1 fruit fly cellular context compared by ENCODE assay signal in the genomic region with DNA sequence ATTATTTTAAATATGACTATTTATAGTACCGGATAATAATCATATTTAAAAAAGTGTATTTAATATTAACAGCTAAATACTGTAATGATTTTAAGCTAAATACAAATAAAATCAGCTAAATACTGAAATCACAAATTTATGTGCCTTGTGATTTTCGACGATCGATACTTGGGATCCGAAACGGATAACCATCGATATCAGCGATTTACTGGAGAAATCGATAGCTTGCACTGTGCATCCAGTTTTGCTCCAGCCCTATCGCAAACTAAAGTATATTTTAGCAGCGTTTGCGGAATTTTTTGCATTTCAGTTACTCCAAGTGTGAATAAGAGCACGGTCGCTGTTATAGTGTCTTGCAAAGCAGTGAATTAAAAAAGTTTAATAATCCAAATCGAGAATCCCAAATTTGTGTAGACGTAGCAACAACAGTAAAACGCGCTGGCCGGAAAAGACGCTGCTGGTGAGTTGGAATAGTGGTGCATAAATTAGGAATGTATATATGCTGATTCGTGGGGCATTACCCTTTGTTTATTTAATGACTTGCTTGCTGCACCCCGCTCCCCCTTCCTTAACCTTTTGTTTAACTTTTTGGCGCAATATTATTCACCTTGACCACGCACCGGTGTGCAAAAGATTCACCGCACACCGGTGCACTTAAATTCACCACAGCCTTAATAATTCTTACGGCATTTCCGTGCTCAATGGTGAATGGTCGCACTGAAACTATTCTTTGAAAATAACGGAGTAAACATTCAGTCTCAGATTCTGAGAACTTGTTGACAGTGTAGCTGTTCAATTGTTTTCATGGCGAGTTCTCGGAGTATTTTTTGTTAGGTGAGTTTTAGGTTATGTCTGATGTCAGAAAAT.
TF ChIP-seq lines count a peak whose summit lies in the region.

A gene (plus strand): TSS at position 238 of the 867 bp plus-strand sequence.
A gene (plus strand): TSS at position 238 of the 867 bp plus-strand sequence.

TF ChIP-seq in whole organism, embryonic, 481 proteins besides CTCF, POLR2A, EP300 and RAD21 (continued from another document and continues in another):
- TF ChIP-seq mirr (GFP tag; optimal IDR thresholded peaks at IDR 0.05; lab: Kevin White, UChicago) (no peak), BtbVII (GFP tag; optimal IDR thresholded peaks at IDR 0.05; lab: Kevin White, UChicago) (peak; percentile 3), CG7271 (tag; optimal IDR thresholded peaks at IDR 0.05; lab: Kevin White, UChicago) (no peak), sna (GFP tag; IDR thresholded peaks at IDR 0.05; lab: Robert Waterston, UW; ENCODE audit: partially characterized antibody) (peak; percentile 91), Nf-YB (GFP tag; optimal IDR thresholded peaks at IDR 0.05; lab: Kevin White, UChicago) (no peak), CG17359 (tag; optimal IDR thresholded peaks at IDR 0.05; lab: Kevin White, UChicago) (no peak), bowl (GFP tag; IDR thresholded peaks at IDR 0.05; lab: Robert Waterston, UW) (no peak), CG12219 (GFP tag; optimal IDR thresholded peaks at IDR 0.05; lab: Kevin White, UChicago) (no peak), gsb (GFP tag; IDR thresholded peaks at IDR 0.05; lab: Robert Waterston, UW) (no peak), gem (tag; optimal IDR thresholded peaks at IDR 0.05; lab: Kevin White, UChicago) (peak; percentile 5), Dfd (GFP tag; optimal IDR thresholded peaks at IDR 0.05; lab: Kevin White, UChicago) (no peak), CG18599 (GFP tag; optimal IDR thresholded peaks at IDR 0.05; lab: Kevin White, UChicago) (no peak), CG31365 (tag; optimal IDR thresholded peaks at IDR 0.05; lab: Kevin White, UChicago) (no peak), fd3F (GFP tag; optimal IDR thresholded peaks at IDR 0.05; lab: Kevin White, UChicago) (no peak), D (optimal IDR thresholded peaks at IDR 0.05; lab: Kevin White, UChicago) (no peak), D (GFP tag; optimal IDR thresholded peaks at IDR 0.05; lab: Kevin White, UChicago) (no peak), CG1233 (GFP tag; optimal IDR thresholded peaks at IDR 0.05; lab: Kevin White, UChicago) (no peak), lilli (GFP tag; optimal IDR thresholded peaks at IDR 0.05; lab: Kevin White, UChicago) (no peak), ap (GFP tag; IDR thresholded peaks at IDR 0.05; lab: Robert Waterston, UW) (no peak), CG11696 (GFP tag; IDR thresholded peaks at IDR 0.05; lab: Robert Waterston, UW) (no peak), CG10979 (tag; optimal IDR thresholded peaks at IDR 0.05; lab: Kevin White, UChicago) (no peak), Doc2 (GFP tag; IDR thresholded peaks at IDR 0.05; lab: Robert Waterston, UW) (no peak), CG8290 (GFP tag; optimal IDR thresholded peaks at IDR 0.05; lab: Kevin White, UChicago) (peak; percentile 20), CG8290 (tag; optimal IDR thresholded peaks at IDR 0.05; lab: Kevin White, UChicago) (peak; percentile 34 to 65), Max (GFP tag; optimal IDR thresholded peaks at IDR 0.05; lab: Kevin White, UChicago) (no peak), otp (GFP tag; IDR thresholded peaks at IDR 0.05; lab: Robert Waterston, UW) (no peak), sens-2 (GFP tag; IDR thresholded peaks at IDR 0.05; lab: Robert Waterston, UW) (no peak), CG7372 (GFP tag; IDR thresholded peaks at IDR 0.05; lab: Robert Waterston, UW) (no peak), CG43689 (GFP tag; IDR thresholded peaks at IDR 0.05; lab: Robert Waterston, UW) (no peak), crp (GFP tag; optimal IDR thresholded peaks at IDR 0.05; lab: Kevin White, UChicago) (no peak), luna (GFP tag; optimal IDR thresholded peaks at IDR 0.05; lab: Kevin White, UChicago) (no peak), seq (GFP tag; IDR thresholded peaks at IDR 0.05; lab: Robert Waterston, UW) (no peak), Hsf (GFP tag; optimal IDR thresholded peaks at IDR 0.05; lab: Kevin White, UChicago) (peak; percentile 24), CG3407 (GFP tag; optimal IDR thresholded peaks at IDR 0.05; lab: Kevin White, UChicago) (no peak), CG11723 (GFP tag; optimal IDR thresholded peaks at IDR 0.05; lab: Kevin White, UChicago) (no peak), Nf-YA (GFP tag; IDR thresholded peaks at IDR 0.05; lab: Robert Waterston, UW) (no peak), CG10147 (GFP tag; optimal IDR thresholded peaks at IDR 0.05; lab: Kevin White, UChicago) (no peak), CG6813 (GFP tag; optimal IDR thresholded peaks at IDR 0.05; lab: Kevin White, UChicago) (no peak), CrebB (tag; optimal IDR thresholded peaks at IDR 0.05; lab: Kevin White, UChicago) (no peak), CG3838 (GFP tag; optimal IDR thresholded peaks at IDR 0.05; lab: Kevin White, UChicago) (no peak), CG33213 (GFP tag; optimal IDR thresholded peaks at IDR 0.05; lab: Kevin White, UChicago) (peak; percentile 39), CG14050 (GFP tag; IDR thresholded peaks at IDR 0.05; lab: Robert Waterston, UW) (no peak), grn (GFP tag; optimal IDR thresholded peaks at IDR 0.05; lab: Kevin White, UChicago) (no peak), CG10959 (GFP tag; IDR thresholded peaks at IDR 0.05; lab: Robert Waterston, UW) (no peak), Usf (GFP tag; optimal IDR thresholded peaks at IDR 0.05; lab: Kevin White, UChicago) (no peak), hb (GFP tag; IDR thresholded peaks at IDR 0.05; lab: Robert Waterston, UW; ENCODE audit: partially characterized antibody) (peak; percentile 97), CG30431 (GFP tag; optimal IDR thresholded peaks at IDR 0.05; lab: Kevin White, UChicago) (no peak), lola (GFP tag; optimal IDR thresholded peaks at IDR 0.05; lab: Kevin White, UChicago) (no peak), nerfin-1 (tag; optimal IDR thresholded peaks at IDR 0.05; lab: Kevin White, UChicago) (peak; percentile 62), CG10543 (GFP tag; optimal IDR thresholded peaks at IDR 0.05; lab: Kevin White, UChicago) (peak; percentile 27), crc (GFP tag; optimal IDR thresholded peaks at IDR 0.05; lab: Kevin White, UChicago) (no peak), CG11093 (GFP tag; IDR thresholded peaks at IDR 0.05; lab: Robert Waterston, UW) (no peak), Bteb2 (GFP tag; optimal IDR thresholded peaks at IDR 0.05; lab: Kevin White, UChicago) (no peak), CG7745 (tag; optimal IDR thresholded peaks at IDR 0.05; lab: Kevin White, UChicago) (peak; percentile 61), CG17385 (GFP tag; optimal IDR thresholded peaks at IDR 0.05; lab: Kevin White, UChicago) (no peak), disco-r (GFP tag; optimal IDR thresholded peaks at IDR 0.05; lab: Kevin White, UChicago) (no peak), CG12071 (GFP tag; optimal IDR thresholded peaks at IDR 0.05; lab: Kevin White, UChicago) (no peak), CG15269 (tag; optimal IDR thresholded peaks at IDR 0.05; lab: Kevin White, UChicago) (no peak), CG14710 (tag; optimal IDR thresholded peaks at IDR 0.05; lab: Kevin White, UChicago) (peak; percentile 25), CHES-1-like (GFP tag; optimal IDR thresholded peaks at IDR 0.05; lab: Kevin White, UChicago) (peak; percentile 31), CG4282 (GFP tag; optimal IDR thresholded peaks at IDR 0.05; lab: Kevin White, UChicago) (no peak), CG42726 (GFP tag; IDR thresholded peaks at IDR 0.05; lab: Robert Waterston, UW; ENCODE audit: partially characterized antibody) (peak; percentile 96), tap (tag; optimal IDR thresholded peaks at IDR 0.05; lab: Kevin White, UChicago) (no peak), Sry-δ (GFP tag; optimal IDR thresholded peaks at IDR 0.05; lab: Kevin White, UChicago) (peak; percentile 75), YL-1 (GFP tag; optimal IDR thresholded peaks at IDR 0.05; lab: Kevin White, UChicago) (peak; percentile 19), croc (GFP tag; conservative IDR thresholded peaks at IDR 0.05; lab: Robert Waterston, UW) (no peak), CG10209 (GFP tag; optimal IDR thresholded peaks at IDR 0.05; lab: Kevin White, UChicago) (no peak), repo (GFP tag; optimal IDR thresholded peaks at IDR 0.05; lab: Kevin White, UChicago) (no peak), CG3726 (GFP tag; IDR thresholded peaks at IDR 0.05; lab: Robert Waterston, UW) (no peak), CG11560 (tag; IDR thresholded peaks at IDR 0.05; lab: Robert Waterston, UW) (no peak), HLHmδ (GFP tag; optimal IDR thresholded peaks at IDR 0.05; lab: Kevin White, UChicago) (no peak), CG2712 (tag; optimal IDR thresholded peaks at IDR 0.05; lab: Kevin White, UChicago) (peak; percentile 32), TFAM (GFP tag; optimal IDR thresholded peaks at IDR 0.05; lab: Kevin White, UChicago) (no peak), ttk (GFP tag; IDR thresholded peaks at IDR 0.05; lab: Robert Waterston, UW) (no peak), Dad (GFP tag; optimal IDR thresholded peaks at IDR 0.05; lab: Kevin White, UChicago) (no peak), unc-4 (GFP tag; IDR thresholded peaks at IDR 0.05; lab: Robert Waterston, UW; ENCODE audit: partially characterized antibody) (peak; percentile 90), pros (GFP tag; optimal IDR thresholded peaks at IDR 0.05; lab: Kevin White, UChicago) (peak; percentile 39), zf30C (GFP tag; optimal IDR thresholded peaks at IDR 0.05; lab: Kevin White, UChicago) (peak; percentile 40), Awh (GFP tag; IDR thresholded peaks at IDR 0.05; lab: Robert Waterston, UW) (no peak), MTF-1 (GFP tag; optimal IDR thresholded peaks at IDR 0.05; lab: Kevin White, UChicago; ENCODE audit: borderline replicate concordance) (peak; percentile 48), Sox102F (GFP tag; optimal IDR thresholded peaks at IDR 0.05; lab: Kevin White, UChicago) (no peak), Kr (GFP tag; optimal IDR thresholded peaks at IDR 0.05; lab: Kevin White, UChicago) (no peak), gfzf (GFP tag; optimal IDR thresholded peaks at IDR 0.05; lab: Kevin White, UChicago) (peak; percentile 83), Xbp1 (GFP tag; optimal IDR thresholded peaks at IDR 0.05; lab: Kevin White, UChicago) (no peak), CG6272 (GFP tag; IDR thresholded peaks at IDR 0.05; lab: Robert Waterston, UW) (peak; percentile 26; the same call in 1 of the 2 replicates), CkIIα-i1 (GFP tag; IDR thresholded peaks at IDR 0.05; lab: Robert Waterston, UW) (peak; percentile 9; the same call in 1 of the 2 replicates), CG11398 (GFP tag; optimal IDR thresholded peaks at IDR 0.05; lab: Kevin White, UChicago) (no peak), zen (tag; optimal IDR thresholded peaks at IDR 0.05; lab: Kevin White, UChicago) (peak; percentile 45), CG4404 (GFP tag; IDR thresholded peaks at IDR 0.05; lab: Robert Waterston, UW) (no peak), Dbx (GFP tag; IDR thresholded peaks at IDR 0.05; lab: Robert Waterston, UW) (peak; percentile 16; the same call in 1 of the 3 replicates), CG8478 (optimal IDR thresholded peaks at IDR 0.05; lab: Kevin White, UChicago) (no peak), tgo (GFP tag; IDR thresholded peaks at IDR 0.05; lab: Robert Waterston, UW) (no peak), Doc3 (GFP tag; IDR thresholded peaks at IDR 0.05; lab: Robert Waterston, UW; ENCODE audit: partially characterized antibody) (peak; percentile 83), CG2202 (tag; optimal IDR thresholded peaks at IDR 0.05; lab: Kevin White, UChicago) (no peak), kah (GFP tag; optimal IDR thresholded peaks at IDR 0.05; lab: Kevin White, UChicago) (no peak), CG7987 (GFP tag; optimal IDR thresholded peaks at IDR 0.05; lab: Kevin White, UChicago) (no peak), ato (GFP tag; IDR thresholded peaks at IDR 0.05; lab: Robert Waterston, UW; ENCODE audit: partially characterized antibody) (peak; percentile 96), CG16815 (GFP tag; optimal IDR thresholded peaks at IDR 0.05; lab: Kevin White, UChicago) (no peak), ci (GFP tag; IDR thresholded peaks at IDR 0.05; lab: Robert Waterston, UW) (peak; percentile 29; the same call in 1 of the 3 replicates), lov (optimal IDR thresholded peaks at IDR 0.05; lab: Kevin White, UChicago) (no peak), lov (GFP tag; IDR thresholded peaks at IDR 0.05; lab: Robert Waterston, UW) (no peak), dmrt99B (tag; optimal IDR thresholded peaks at IDR 0.05; lab: Kevin White, UChicago) (no peak), CG8089 (GFP tag; optimal IDR thresholded peaks at IDR 0.05; lab: Kevin White, UChicago) (no peak), prd (optimal IDR thresholded peaks at IDR 0.05; lab: Kevin White, UChicago) (no peak), prd (GFP tag; IDR thresholded peaks at IDR 0.05; lab: Robert Waterston, UW) (no peak), CG7963 (GFP tag; IDR thresholded peaks at IDR 0.05; lab: Robert Waterston, UW; ENCODE audit: partially characterized antibody) (peak; percentile 98), Oaz (GFP tag; IDR thresholded peaks at IDR 0.05; lab: Robert Waterston, UW) (no peak), CG15479 (GFP tag; optimal IDR thresholded peaks at IDR 0.05; lab: Kevin White, UChicago) (peak; percentile 84), Sox100B (GFP tag; optimal IDR thresholded peaks at IDR 0.05; lab: Kevin White, UChicago) (no peak), Deaf1 (tag; optimal IDR thresholded peaks at IDR 0.05; lab: Kevin White, UChicago) (no peak), dpn (GFP tag; optimal IDR thresholded peaks at IDR 0.05; lab: Kevin White, UChicago) (no peak), CG2116 (GFP tag; optimal IDR thresholded peaks at IDR 0.05; lab: Kevin White, UChicago) (peak; percentile 71), CG7928 (GFP tag; optimal IDR thresholded peaks at IDR 0.05; lab: Kevin White, UChicago) (peak; percentile 92), Lpt (GFP tag; optimal IDR thresholded peaks at IDR 0.05; lab: Kevin White, UChicago) (no peak), PHDP (tag; optimal IDR thresholded peaks at IDR 0.05; lab: Kevin White, UChicago) (no peak), CG12769 (tag; optimal IDR thresholded peaks at IDR 0.05; lab: Kevin White, UChicago) (no peak), bsh (GFP tag; optimal IDR thresholded peaks at IDR 0.05; lab: Kevin White, UChicago) (no peak), zfh1 (GFP tag; IDR thresholded peaks at IDR 0.05; lab: Robert Waterston, UW) (no peak), CG9817 (tag; optimal IDR thresholded peaks at IDR 0.05; lab: Kevin White, UChicago) (no peak), Drgx (GFP tag; IDR thresholded peaks at IDR 0.05; lab: Robert Waterston, UW) (no peak), chn (GFP tag; optimal IDR thresholded peaks at IDR 0.05; lab: Kevin White, UChicago) (no peak), cato (GFP tag; optimal IDR thresholded peaks at IDR 0.05; lab: Kevin White, UChicago; ENCODE audit: borderline replicate concordance) (no peak), CG4820 (GFP tag; optimal IDR thresholded peaks at IDR 0.05; lab: Kevin White, UChicago) (no peak), CG17802 (tag; optimal IDR thresholded peaks at IDR 0.05; lab: Kevin White, UChicago) (no peak)
